Fruit fly (Drosophila melanogaster): ENCODE data around the gene schuy.
A peak's percentile ranks its signal among the peaks of the same experiment; 100 is the strongest.

schuy gene

dm6 chr3L:19985768-19986167, at the start of gene schuy, which contains the start of gene hale:
Gene schuy (plus strand): TSS chr3L:19986093.
Gene hale (minus strand): TSS chr3L:19985868.
- TF ChIP-seq CG8119 (GFP tag; IDR thresholded peaks at IDR 0.05) (no peak), Gug (GFP tag; IDR thresholded peaks at IDR 0.05) (no peak), Sox102F (GFP tag; optimal IDR thresholded peaks at IDR 0.05) (no peak), eg (GFP tag; IDR thresholded peaks at IDR 0.05) (no peak), CG6163 (GFP tag; IDR thresholded peaks at IDR 0.05) (no peak), CG3032 (tag; optimal IDR thresholded peaks at IDR 0.05) (no peak), CG6276 (GFP tag; optimal IDR thresholded peaks at IDR 0.05) (no peak), Blimp-1 (GFP tag; optimal IDR thresholded peaks at IDR 0.05) (no peak), CG6808 (GFP tag; optimal IDR thresholded peaks at IDR 0.05) (no peak), CG34406 (GFP tag; optimal IDR thresholded peaks at IDR 0.05) (no peak)

dm6 chr3L:19939024-19939423, 46.9 kb upstream of the schuy start, which contains the start of gene Ac76E:
Gene Ac76E (plus strand): TSS chr3L:19939287.
- TF ChIP-seq vri (GFP tag; optimal IDR thresholded peaks at IDR 0.05) (peak; percentile 27), acj6 (GFP tag; optimal IDR thresholded peaks at IDR 0.05) (no peak), net (GFP tag; optimal IDR thresholded peaks at IDR 0.05) (no peak), CG6854 (GFP tag; optimal IDR thresholded peaks at IDR 0.05) (no peak), Gug (GFP tag; IDR thresholded peaks at IDR 0.05) (no peak), CG6163 (GFP tag; IDR thresholded peaks at IDR 0.05) (no peak), CG3032 (tag; optimal IDR thresholded peaks at IDR 0.05) (no peak), fkh (GFP tag; optimal IDR thresholded peaks at IDR 0.05) (peak; percentile 13), CG31627 (GFP tag; optimal IDR thresholded peaks at IDR 0.05) (no peak), Eip78C (GFP tag) (peak; percentile 40), fd59A (GFP tag; optimal IDR thresholded peaks at IDR 0.05) (no peak), cyc (GFP tag; optimal IDR thresholded peaks at IDR 0.05) (no peak), CG34406 (GFP tag; optimal IDR thresholded peaks at IDR 0.05) (no peak), CG8119 (GFP tag; IDR thresholded peaks at IDR 0.05) (no peak), CG3919 (GFP tag; optimal IDR thresholded peaks at IDR 0.05) (no peak), Eip93F (GFP tag; optimal IDR thresholded peaks at IDR 0.05) (no peak), ss (GFP tag; optimal IDR thresholded peaks at IDR 0.05) (no peak), Sox15 (GFP tag; optimal IDR thresholded peaks at IDR 0.05) (no peak), eg (GFP tag; IDR thresholded peaks at IDR 0.05) (no peak), pdm3 (GFP tag; optimal IDR thresholded peaks at IDR 0.05) (no peak), Ets96B (tag; optimal IDR thresholded peaks at IDR 0.05) (no peak), Ets21C (GFP tag; optimal IDR thresholded peaks at IDR 0.05) (no peak), Eip75B (GFP tag; optimal IDR thresholded peaks at IDR 0.05) (no peak), salr (GFP tag; optimal IDR thresholded peaks at IDR 0.05) (no peak), CG1621 (tag; optimal IDR thresholded peaks at IDR 0.05) (no peak), dac (GFP tag; optimal IDR thresholded peaks at IDR 0.05) (no peak), Hr39 (GFP tag; optimal IDR thresholded peaks at IDR 0.05) (peak; percentile 54), Hr38 (GFP tag; optimal IDR thresholded peaks at IDR 0.05) (no peak), Sox102F (GFP tag; optimal IDR thresholded peaks at IDR 0.05) (no peak), CG15336 (GFP tag; IDR thresholded peaks at IDR 0.05) (0 out of 2 replicates have a peak, but pooled peaks have one; percentile 24)

DNA sequence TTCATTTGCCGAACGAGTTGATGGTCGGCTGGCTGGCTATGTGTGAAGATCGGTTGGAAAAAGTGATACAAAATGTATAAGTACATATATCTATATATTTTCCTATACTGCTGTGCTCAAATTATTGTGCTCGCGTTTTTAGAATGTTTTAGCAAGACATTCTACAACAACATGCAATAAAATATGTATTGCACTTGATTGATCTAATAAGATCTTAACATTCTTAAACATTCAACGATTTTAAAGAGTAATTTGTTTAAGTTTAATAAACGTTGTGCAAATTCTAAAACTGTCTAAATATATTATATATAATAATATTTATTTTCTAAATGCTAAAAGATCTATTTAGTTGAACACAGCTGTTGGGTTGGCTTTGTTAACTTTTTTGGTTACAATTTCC, 45.5 kb upstream of the schuy start:
- TF ChIP-seq fd59A (GFP tag; optimal IDR thresholded peaks at IDR 0.05) (no peak), CG10631 (GFP tag; optimal IDR thresholded peaks at IDR 0.05) (no peak), Hr4 (GFP tag; optimal IDR thresholded peaks at IDR 0.05) (no peak), CG6163 (GFP tag; IDR thresholded peaks at IDR 0.05) (no peak), CG11762 (GFP tag; optimal IDR thresholded peaks at IDR 0.05; ENCODE audit: insufficient read depth) (no peak), CG6792 (GFP tag; optimal IDR thresholded peaks at IDR 0.05) (no peak), Blimp-1 (GFP tag; optimal IDR thresholded peaks at IDR 0.05) (no peak), Sox15 (GFP tag; optimal IDR thresholded peaks at IDR 0.05) (no peak), topi (GFP tag; optimal IDR thresholded peaks at IDR 0.05) (no peak), salr (GFP tag; optimal IDR thresholded peaks at IDR 0.05) (no peak), Ets21C (GFP tag; optimal IDR thresholded peaks at IDR 0.05) (no peak), OdsH (GFP tag; optimal IDR thresholded peaks at IDR 0.05) (no peak), Lpt (GFP tag; optimal IDR thresholded peaks at IDR 0.05) (no peak)
